Worm (Caenorhabditis elegans) whole organism, L4/young adult: ENCODE measurements around the gene slc-25A18.2.

Source experiments
- W03F9.2 ChIP-seq: fragments of 150-350 bp; optimal IDR thresholded peaks from 2 replicates; lab custom pipeline; 2014; ENCODE audit warnings: missing biosample characterization, missing genetic modification characterization
- dao-5 ChIP-seq: sonication (generic microtip); optimal IDR thresholded peaks from 2 replicates; lab custom pipeline; 2016; ENCODE audit warnings: missing genotype, missing genetic modification characterization, moderate library complexity, missing compliant biosample characterization
- him-1 ChIP-seq: sonication (generic microtip); optimal IDR thresholded peaks from 2 replicates; lab custom pipeline; 2016; ENCODE audit warnings: missing genotype, missing genetic modification reagents, missing genetic modification characterization, missing compliant biosample characterization

ce11 chrIV:7503322-7503721, 28.5 kb downstream of the slc-25A18.2 start, which contains the start of gene glt-6:
- TF ChIP-seq dao-5 (tag; lab: Kevin White, UChicago) (no peak), him-1 (tag; lab: Kevin White, UChicago) (no peak), W03F9.2 (tag; lab: Kevin White, UChicago) (no peak)
